Worm (Caenorhabditis elegans): ENCODE data around the gene spt-4.

Gene spt-4

ce11 chrIII:87183-87582 lies 17.6 kb upstream of the spt-4 start, which contains the start of the genes F54C4.4 and mrpl-40:
Gene F54C4.4 (minus strand): TSS chrIII:87381.
Gene mrpl-40 (plus strand): TSS chrIII:87559.
- TF ChIP-seq nhr-237 (tag; optimal IDR thresholded peaks at IDR 0.05) = peak; percentile 3
- peak; percentile 41 for TF ChIP-seq mep-1 (tag; optimal IDR thresholded peaks at IDR 0.05)
- TF ChIP-seq M03D4.4 (tag; optimal IDR thresholded peaks at IDR 0.05) = no peak
- TF ChIP-seq pha-4 (tag; optimal IDR thresholded peaks at IDR 0.05) = peak; percentile 50
- peak; percentile 79 for TF ChIP-seq ceh-39 (tag; optimal IDR thresholded peaks at IDR 0.05)
- no peak for TF ChIP-seq nhr-28 (tag; optimal IDR thresholded peaks at IDR 0.05)
- peak; percentile 81 for TF ChIP-seq ces-1 (GFP tag; optimal IDR thresholded peaks at IDR 0.05)
- peak; percentile 49 for TF ChIP-seq lsy-2 (tag; optimal IDR thresholded peaks at IDR 0.05)
- TF ChIP-seq bed-3 (GFP tag; optimal IDR thresholded peaks at IDR 0.05) = no peak
- TF ChIP-seq lin-13 (tag; optimal IDR thresholded peaks at IDR 0.05) = peak; percentile 9

ce11 chrIII:86316-86715 lies 16.8 kb upstream of the spt-4 start, which contains the start of gene attf-3:
Gene attf-3 (minus strand): TSS chrIII:86384.
- peak; percentile 68 for TF ChIP-seq nhr-237 (tag; optimal IDR thresholded peaks at IDR 0.05)
- TF ChIP-seq mep-1 (tag; optimal IDR thresholded peaks at IDR 0.05) = peak; percentile 78
- peak; percentile 61 for TF ChIP-seq ces-1 (GFP tag; optimal IDR thresholded peaks at IDR 0.05)
- peak; percentile 46 for TF ChIP-seq pha-4 (tag; optimal IDR thresholded peaks at IDR 0.05)
- no peak for TF ChIP-seq elt-3 (tag; optimal IDR thresholded peaks at IDR 0.05)
- peak; percentile 71 for TF ChIP-seq lsy-2 (tag; optimal IDR thresholded peaks at IDR 0.05)
- no peak for TF ChIP-seq M03D4.4 (tag; optimal IDR thresholded peaks at IDR 0.05)
- TF ChIP-seq ceh-39 (tag; optimal IDR thresholded peaks at IDR 0.05) = peak; percentile 50
- TF ChIP-seq hlh-1 (tag; optimal IDR thresholded peaks at IDR 0.05) = peak; percentile 13
- no peak for TF ChIP-seq elt-1 (tag; optimal IDR thresholded peaks at IDR 0.05; ENCODE audit: borderline replicate concordance, insufficient read depth)
- TF ChIP-seq lin-13 (tag; optimal IDR thresholded peaks at IDR 0.05) = peak; percentile 56

- TF ChIP-seq tbx-8 (GFP tag; optimal IDR thresholded peaks at IDR 0.05) (no peak), nhr-28 (tag; optimal IDR thresholded peaks at IDR 0.05) (no peak), bed-3 (GFP tag; optimal IDR thresholded peaks at IDR 0.05) (no peak), sem-2 (GFP tag; optimal IDR thresholded peaks at IDR 0.05) (no peak), elt-3 (tag; optimal IDR thresholded peaks at IDR 0.05) (no peak), hlh-1 (tag; optimal IDR thresholded peaks at IDR 0.05) (no peak), M03D4.4 (tag; optimal IDR thresholded peaks at IDR 0.05) (no peak), ces-1 (GFP tag; optimal IDR thresholded peaks at IDR 0.05) (no peak), ceh-43 (GFP tag; optimal IDR thresholded peaks at IDR 0.05) (no peak), unc-120 (tag; optimal IDR thresholded peaks at IDR 0.05; ENCODE audit: poor library complexity, severe bottlenecking) (no peak), lsy-2 (tag; optimal IDR thresholded peaks at IDR 0.05) (no peak), cnd-1 (tag; optimal IDR thresholded peaks at IDR 0.05) (no peak), ceh-39 (tag; optimal IDR thresholded peaks at IDR 0.05) (no peak), ceh-83 (GFP tag; optimal IDR thresholded peaks at IDR 0.05) (no peak), elt-1 (tag; optimal IDR thresholded peaks at IDR 0.05; ENCODE audit: borderline replicate concordance, insufficient read depth) (no peak), snpc-4 (tag; optimal IDR thresholded peaks at IDR 0.05) (no peak), ztf-11 (tag; optimal IDR thresholded peaks at IDR 0.05) (no peak), nhr-237 (tag; optimal IDR thresholded peaks at IDR 0.05) (no peak), unc-39 (tag; optimal IDR thresholded peaks at IDR 0.05) (no peak), zip-8 (tag; optimal IDR thresholded peaks at IDR 0.05) (no peak)
Measured at ce11 chrIII:84372-84771, 14.8 kb upstream of the spt-4 start.

- no peak for TF ChIP-seq unc-120 (tag; optimal IDR thresholded peaks at IDR 0.05; ENCODE audit: poor library complexity, severe bottlenecking)
- TF ChIP-seq cnd-1 (tag; optimal IDR thresholded peaks at IDR 0.05) = no peak
- no peak for TF ChIP-seq nhr-28 (tag; optimal IDR thresholded peaks at IDR 0.05)
- no peak for TF ChIP-seq zip-8 (tag; optimal IDR thresholded peaks at IDR 0.05)
- TF ChIP-seq unc-62 (GFP tag; optimal IDR thresholded peaks at IDR 0.05) = no peak
- no peak for TF ChIP-seq sem-2 (GFP tag; optimal IDR thresholded peaks at IDR 0.05)
Measured at ce11 chrIII:72078-72477, 2.5 kb upstream of the spt-4 start.

- TF ChIP-seq ceh-39 (tag; optimal IDR thresholded peaks at IDR 0.05) = no peak
- TF ChIP-seq lsy-2 (tag; optimal IDR thresholded peaks at IDR 0.05) = no peak
- peak; percentile 53 for TF ChIP-seq sptf-1 (tag; optimal IDR thresholded peaks at IDR 0.05)
- TF ChIP-seq ces-1 (GFP tag; optimal IDR thresholded peaks at IDR 0.05) = peak; percentile 6
- TF ChIP-seq snpc-4 (tag; optimal IDR thresholded peaks at IDR 0.05) = no peak
- no peak for TF ChIP-seq drap-1 (GFP tag; optimal IDR thresholded peaks at IDR 0.05)
- TF ChIP-seq nhr-237 (tag; optimal IDR thresholded peaks at IDR 0.05) = no peak
- TF ChIP-seq unc-120 (tag; optimal IDR thresholded peaks at IDR 0.05; ENCODE audit: poor library complexity, severe bottlenecking) = peak; percentile 75
- peak; percentile 46 for TF ChIP-seq unc-62 (GFP tag; optimal IDR thresholded peaks at IDR 0.05)
- peak; percentile 67 for TF ChIP-seq hlh-1 (tag; optimal IDR thresholded peaks at IDR 0.05)
Measured at ce11 chrIII:67025-67424, 2.5 kb downstream of the spt-4 start.

- TF ChIP-seq lin-32 (GFP tag; optimal IDR thresholded peaks at IDR 0.05) (no peak), unc-39 (tag; optimal IDR thresholded peaks at IDR 0.05) (no peak), nhr-2 (tag; optimal IDR thresholded peaks at IDR 0.05) (no peak)
Measured at ce11 chrIII:66160-66559, 3.4 kb downstream of the spt-4 start, which contains the start of gene pck-1. Gene pck-1 (minus strand): TSS chrIII:66260.
